Worm (Caenorhabditis elegans) whole organism, young adult: ENCODE measurements around the gene vhp-1.

ENCODE experiments used
- F37B4.10 ChIP-seq: fragments of 200-800 bp; sonication (Bioruptor generic); IDR thresholded peaks from 2 replicates; pipeline ENCODE4 v1.3.6; 2022; ENCODE audit warnings: missing genetic modification characterization, missing compliant biosample characterization
- ama-1 ChIP-seq, 3 experiments: fragments of 150-350 bp in 1 of 3; sonication (generic microtip) in 2 of 3; optimal IDR thresholded peaks; 2 replicates each; lab custom pipeline; 2014 to 2018; ENCODE audit warnings: missing biosample characterization in 2 of 3, missing genetic modification characterization in 2 of 3, missing genetic modification reagents in 2 of 3
- ccch-3 ChIP-seq: fragments of 200-800 bp; sonication (Bioruptor generic); optimal IDR thresholded peaks from 2 replicates; lab custom pipeline; 2018; ENCODE audit warnings: mild to moderate bottlenecking, missing genetic modification characterization, missing compliant biosample characterization
- snpc-1.1 ChIP-seq: sonication (generic microtip); optimal IDR thresholded peaks from 2 replicates; lab custom pipeline; 2017; ENCODE audit warnings: missing genetic modification characterization, mild to moderate bottlenecking, missing compliant biosample characterization, antibody characterized with exemption, moderate library complexity, missing genotype, missing genetic modification reagents; ENCODE audit not compliant: insufficient read depth
- snpc-3.4 ChIP-seq: sonication (generic microtip); optimal IDR thresholded peaks from 2 replicates; lab custom pipeline; 2017; ENCODE audit warnings: missing genetic modification characterization, mild to moderate bottlenecking, missing compliant biosample characterization, antibody characterized with exemption, moderate library complexity, missing genotype, missing genetic modification reagents
- unc-130 ChIP-seq: sonication (generic microtip); optimal IDR thresholded peaks from 2 replicates; lab custom pipeline; 2016; ENCODE audit warnings: missing genetic modification reagents, missing genetic modification characterization, missing compliant biosample characterization

- TF ChIP-seq ccch-3 (GFP tag; lab: Kevin White, UChicago) (no peak), snpc-3.4 (tag; lab: Kevin White, UChicago) (no peak), ama-1 (optimal IDR thresholded peaks at IDR 0.05; lab: Kevin White, UChicago) (no peak), ama-1 (GFP tag; optimal IDR thresholded peaks at IDR 0.05; lab: Kevin White, UChicago) (no peak), unc-130 (GFP tag; lab: Kevin White, UChicago) (no peak), F37B4.10 (GFP tag; lab: Robert Waterston, UW) (no peak), snpc-1.1 (tag; lab: Kevin White, UChicago) (no peak)
These were observed 29.7 kb upstream of the vhp-1 start, which contains the start of gene ZK622.1 for ce11 chrII:5293287-5293850.
